Worm (Caenorhabditis elegans): ENCODE data around the gene F07A11.1.

The F07A11.1 gene

ce11 chrII:11634681-11635527 is 43.0 kb upstream of the F07A11.1 start (continued):
- TF ChIP-seq alr-1 (tag; optimal IDR thresholded peaks at IDR 0.05), result no peak
- no peak for TF ChIP-seq lin-39 (tag; optimal IDR thresholded peaks at IDR 0.05)
- no peak for TF ChIP-seq skn-1 (tag; optimal IDR thresholded peaks at IDR 0.05)
- TF ChIP-seq mbf-1 (tag; optimal IDR thresholded peaks at IDR 0.05), result no peak
- TF ChIP-seq nhr-11 (tag; optimal IDR thresholded peaks at IDR 0.05), result no peak
- TF ChIP-seq nhr-237 (tag; optimal IDR thresholded peaks at IDR 0.05), result no peak
- TF ChIP-seq ama-1 (optimal IDR thresholded peaks at IDR 0.05), result peak; percentile 67
- TF ChIP-seq egl-27 (tag; optimal IDR thresholded peaks at IDR 0.05), result peak; percentile 46
- peak; percentile 48 for TF ChIP-seq Y55F3AM.14 (GFP tag; optimal IDR thresholded peaks at IDR 0.05)
- peak; percentile 78 for TF ChIP-seq sem-4 (tag; optimal IDR thresholded peaks at IDR 0.05)

ce11 chrII:11634057-11634676 is 42.2 kb upstream of the F07A11.1 start:
- peak; percentile 78 for TF ChIP-seq lin-13 (GFP tag; optimal IDR thresholded peaks at IDR 0.05)
- no peak for TF ChIP-seq aly-2 (tag; optimal IDR thresholded peaks at IDR 0.05)
- peak; percentile 70 for TF ChIP-seq lin-11 (tag; optimal IDR thresholded peaks at IDR 0.05)
- TF ChIP-seq skn-1 (tag; optimal IDR thresholded peaks at IDR 0.05), result no peak
- TF ChIP-seq ztf-4 (tag; optimal IDR thresholded peaks at IDR 0.05), result peak; percentile 79
- peak; percentile 46 for TF ChIP-seq ceh-82 (tag; optimal IDR thresholded peaks at IDR 0.05)
- no peak for TF ChIP-seq nhr-23 (tag; optimal IDR thresholded peaks at IDR 0.05)
- no peak for TF ChIP-seq dmd-4 (tag; optimal IDR thresholded peaks at IDR 0.05)
- no peak for TF ChIP-seq ceh-16 (tag; optimal IDR thresholded peaks at IDR 0.05)
- TF ChIP-seq nhr-21 (tag; optimal IDR thresholded peaks at IDR 0.05), result peak; percentile 87
- TF ChIP-seq nhr-12 (tag; optimal IDR thresholded peaks at IDR 0.05), result no peak
- TF ChIP-seq blmp-1 (tag; optimal IDR thresholded peaks at IDR 0.05; ENCODE audit: insufficient read depth), result peak; percentile 83
- no peak for TF ChIP-seq elt-3 (tag; optimal IDR thresholded peaks at IDR 0.05)
- TF ChIP-seq nhr-11 (tag; optimal IDR thresholded peaks at IDR 0.05), result no peak
- TF ChIP-seq unc-39 (tag; optimal IDR thresholded peaks at IDR 0.05), result no peak
- TF ChIP-seq sem-4 (tag; optimal IDR thresholded peaks at IDR 0.05), result peak; percentile 87
- TF ChIP-seq unc-62 (GFP tag; optimal IDR thresholded peaks at IDR 0.05), result no peak
- no peak for TF ChIP-seq mbf-1 (tag; optimal IDR thresholded peaks at IDR 0.05)
- peak; percentile 87 to 94 for TF ChIP-seq mdl-1 (tag; optimal IDR thresholded peaks at IDR 0.05)
- peak; percentile 6 for TF ChIP-seq nhr-77 (tag; optimal IDR thresholded peaks at IDR 0.05)
- no peak for TF ChIP-seq ztf-11 (tag; optimal IDR thresholded peaks at IDR 0.05)
- peak; percentile 86 for TF ChIP-seq zag-1 (tag; optimal IDR thresholded peaks at IDR 0.05)
- peak; percentile 86 for TF ChIP-seq mab-5 (tag; optimal IDR thresholded peaks at IDR 0.05)
- peak; percentile 89 for TF ChIP-seq egl-27 (tag; optimal IDR thresholded peaks at IDR 0.05)
- peak; percentile 90 for TF ChIP-seq crh-2 (tag; optimal IDR thresholded peaks at IDR 0.05)
- TF ChIP-seq nhr-237 (tag; optimal IDR thresholded peaks at IDR 0.05), result no peak
- TF ChIP-seq lsy-2 (tag; optimal IDR thresholded peaks at IDR 0.05), result peak; percentile 58 to 74
- peak; percentile 59 for TF ChIP-seq snpc-4 (tag; optimal IDR thresholded peaks at IDR 0.05)
- peak; percentile 91 for TF ChIP-seq Y55F3AM.14 (GFP tag; optimal IDR thresholded peaks at IDR 0.05)
- TF ChIP-seq F13H6.1 (tag; optimal IDR thresholded peaks at IDR 0.05), result peak; percentile 96
- peak; percentile 93 for TF ChIP-seq sma-9 (GFP tag; optimal IDR thresholded peaks at IDR 0.05)
- TF ChIP-seq sma-9 (tag; optimal IDR thresholded peaks at IDR 0.05), result no peak
- TF ChIP-seq nhr-10 (tag; optimal IDR thresholded peaks at IDR 0.05), result no peak
- peak; percentile 62 for TF ChIP-seq nhr-6 (tag; optimal IDR thresholded peaks at IDR 0.05)
- TF ChIP-seq R02D3.7 (tag; optimal IDR thresholded peaks at IDR 0.05), result no peak
- peak; percentile 89 for TF ChIP-seq nhr-25 (tag; optimal IDR thresholded peaks at IDR 0.05)
- peak; percentile 59 for TF ChIP-seq gmeb-1 (tag; optimal IDR thresholded peaks at IDR 0.05)
- peak; percentile 95 for TF ChIP-seq nhr-129 (tag; optimal IDR thresholded peaks at IDR 0.05)
- TF ChIP-seq sma-3 (GFP tag; optimal IDR thresholded peaks at IDR 0.05), result peak; percentile 90
- TF ChIP-seq unc-55 (GFP tag; optimal IDR thresholded peaks at IDR 0.05), result peak; percentile 75
- TF ChIP-seq alr-1 (tag; optimal IDR thresholded peaks at IDR 0.05), result no peak
- peak; percentile 88 for TF ChIP-seq fos-1 (tag; optimal IDR thresholded peaks at IDR 0.05)
- TF ChIP-seq C34F6.9 (tag; optimal IDR thresholded peaks at IDR 0.05), result peak; percentile 87
- no peak for TF ChIP-seq ZK546.5 (tag; optimal IDR thresholded peaks at IDR 0.05)
- TF ChIP-seq elt-1 (tag; optimal IDR thresholded peaks at IDR 0.05), result no peak
- TF ChIP-seq peb-1 (tag; optimal IDR thresholded peaks at IDR 0.05), result no peak
- no peak for TF ChIP-seq lin-39 (tag; optimal IDR thresholded peaks at IDR 0.05)
- no peak for TF ChIP-seq ztf-1 (GFP tag; conservative IDR thresholded peaks at IDR 0.05)
- peak; percentile 78 for TF ChIP-seq ama-1 (optimal IDR thresholded peaks at IDR 0.05)

All from whole organism, L2 larva.